Fruit fly (Drosophila melanogaster) whole organism, pupa: Measurements from ENCODE around the gene Bfc.
A peak's percentile ranks its signal among the peaks of the same experiment; 100 is the strongest.

Source experiments
- CG13204 ChIP-seq: fragments of 200-800 bp; sonication (Bioruptor generic); optimal IDR thresholded peaks from 2 replicates; lab custom pipeline; 2018; ENCODE audit warnings: missing biosample characterization, mild to moderate bottlenecking, missing genetic modification characterization, moderate library complexity
- CG14655 ChIP-seq: fragments of 200-800 bp; sonication (Bioruptor generic); optimal IDR thresholded peaks from 3 replicates; lab custom pipeline; 2017; ENCODE audit warnings: mild to moderate bottlenecking, missing biosample characterization, missing genetic modification reagents, missing genetic modification characterization
- CG15710 ChIP-seq: fragments of 200-800 bp; sonication (Bioruptor generic); optimal IDR thresholded peaks from 2 replicates; lab custom pipeline; 2018; ENCODE audit warnings: missing biosample characterization, mild to moderate bottlenecking, missing genetic modification characterization, moderate library complexity
- CG17806 ChIP-seq: fragments of 200-800 bp; sonication (Bioruptor generic); optimal IDR thresholded peaks from 2 replicates; lab custom pipeline; 2018; ENCODE audit warnings: missing biosample characterization, mild to moderate bottlenecking, missing genetic modification characterization, moderate library complexity
- CG32121 ChIP-seq: fragments of 200-800 bp; sonication (Bioruptor generic); IDR thresholded peaks from 2 replicates; pipeline ENCODE4 v1.3.6; 2022; ENCODE audit warnings: missing biosample characterization, missing genetic modification characterization
- CG34367 ChIP-seq: fragments of 200-800 bp; sonication (Bioruptor generic); optimal IDR thresholded peaks from 2 replicates; lab custom pipeline; 2018; ENCODE audit warnings: missing biosample characterization, mild to moderate bottlenecking, missing genetic modification characterization
- CG4496 ChIP-seq: fragments of 200-800 bp; sonication (Bioruptor generic); IDR thresholded peaks from 3 replicates; pipeline ENCODE4 v1.3.6; 2022; ENCODE audit warnings: missing biosample characterization, missing genetic modification characterization
- CG8159 ChIP-seq: fragments of 200-800 bp; sonication (Bioruptor generic); optimal IDR thresholded peaks from 3 replicates; lab custom pipeline; 2018; ENCODE audit warnings: missing biosample characterization, mild to moderate bottlenecking, missing genetic modification characterization, moderate library complexity
- CG8301 ChIP-seq: fragments of 200-800 bp; sonication (Bioruptor generic); optimal IDR thresholded peaks from 2 replicates; lab custom pipeline; 2018; ENCODE audit warnings: missing biosample characterization, mild to moderate bottlenecking, missing genetic modification characterization
- CG9948 ChIP-seq: fragments of 200-800 bp; sonication (Bioruptor generic); optimal IDR thresholded peaks from 2 replicates; lab custom pipeline; 2018; ENCODE audit warnings: missing biosample characterization, mild to moderate bottlenecking, missing genetic modification characterization, moderate library complexity
- EcR ChIP-seq: fragments of 200-800 bp; sonication (Bioruptor generic); optimal IDR thresholded peaks from 3 replicates; lab custom pipeline; 2019; ENCODE audit warnings: missing biosample characterization, missing genetic modification characterization, mild to moderate bottlenecking, moderate library complexity, missing genetic modification reagents
- Ets98B ChIP-seq: fragments of 200-800 bp; sonication (Bioruptor generic); IDR thresholded peaks from 2 replicates; pipeline ENCODE4 v1.3.6; 2022; ENCODE audit warnings: missing biosample characterization, missing genetic modification characterization
- Snoo ChIP-seq: fragments of 200-800 bp; sonication (Bioruptor generic); optimal IDR thresholded peaks from 3 replicates; lab custom pipeline; 2017; ENCODE audit warnings: missing biosample characterization, mild to moderate bottlenecking, missing genetic modification characterization, inconsistent platforms
- gl ChIP-seq: fragments of 200-800 bp; sonication (Bioruptor generic); optimal IDR thresholded peaks from 2 replicates; lab custom pipeline; 2018; ENCODE audit warnings: missing biosample characterization, mild to moderate bottlenecking, missing genetic modification characterization
- rn ChIP-seq: fragments of 200-800 bp; sonication (Bioruptor generic); IDR thresholded peaks from 2 replicates; pipeline ENCODE4 v1.3.6; 2022; ENCODE audit warnings: missing biosample characterization, missing genetic modification characterization

Bfc gene

dm6 chr3L:1298509-1298908 is 48.0 kb downstream of the Bfc start, which contains the start of gene scf:
Gene scf (plus strand): TSS chr3L:1298672.
- TF ChIP-seq CG32121 (0 out of 2 replicates have a peak, but pooled peaks have one; percentile 16), CG34367 (tag; lab: Kevin White, UChicago) (no peak), EcR (GFP tag; lab: Kevin White, UChicago) (peak; percentile 21), Ets98B (GFP tag; lab: Robert Waterston, UW) (peak; percentile 36; the same call in 1 of the 2 replicates), CG4496 (GFP tag; lab: Robert Waterston, UW) (peak; percentile 18; the same call in 1 of the 3 replicates), Snoo (tag; lab: Kevin White, UChicago) (no peak)

dm6 chr3L:1300076-1300635 is 49.7 kb downstream of the Bfc start:
- peak; percentile 70 for TF ChIP-seq Snoo (tag; lab: Kevin White, UChicago)
- TF ChIP-seq CG13204 (GFP tag; lab: Kevin White, UChicago): no peak
- TF ChIP-seq CG8159 (tag; lab: Kevin White, UChicago): peak; percentile 72
- peak; percentile 64 for TF ChIP-seq CG9948 (tag; lab: Kevin White, UChicago)
- TF ChIP-seq rn: no peak
- TF ChIP-seq CG15710 (tag; lab: Kevin White, UChicago): peak; percentile 72
- TF ChIP-seq CG17806 (tag; lab: Kevin White, UChicago): peak; percentile 69
- TF ChIP-seq gl (tag; lab: Kevin White, UChicago): peak; percentile 43
- TF ChIP-seq CG34367 (tag; lab: Kevin White, UChicago): peak; percentile 54
- no peak for TF ChIP-seq EcR (GFP tag; lab: Kevin White, UChicago)
- no peak for TF ChIP-seq CG14655
- TF ChIP-seq CG8301 (tag; lab: Kevin White, UChicago): peak; percentile 64
- peak; percentile 74; the same call in 2 of the 3 replicates for TF ChIP-seq CG4496 (GFP tag; lab: Robert Waterston, UW)
- peak; percentile 31 for TF ChIP-seq Ets98B (GFP tag; lab: Robert Waterston, UW)
